Comparison of ENCODE assay signal across 6 fruit fly cellular contexts in the genomic region with DNA sequence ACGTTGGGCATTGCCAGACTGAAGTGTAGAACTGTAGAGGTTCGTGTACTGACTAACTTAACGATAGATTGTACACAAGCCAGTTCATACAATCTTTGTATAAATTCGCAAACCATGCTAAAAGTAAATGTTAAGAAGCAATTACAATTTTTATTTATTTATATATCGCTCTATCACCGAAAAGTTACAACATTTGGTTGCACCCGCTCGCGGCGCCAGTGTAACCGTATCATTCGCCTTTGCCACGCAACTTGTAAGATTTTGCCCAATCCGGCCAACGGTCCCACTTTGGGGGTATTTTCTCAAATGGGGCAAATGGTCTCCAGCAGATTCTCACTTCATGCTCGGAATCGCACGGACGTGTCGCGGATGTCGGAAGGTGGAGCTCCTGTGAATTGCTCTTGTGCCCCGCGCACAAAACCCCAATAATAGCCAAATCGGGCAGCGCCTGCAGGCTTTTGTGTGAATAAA.
TF ChIP-seq lines count a peak whose summit lies in the region.

A gene (plus strand): TSS at position 328 of the 471 bp plus-strand sequence.

- TF ChIP-seq CTCF in S2 (optimal IDR thresholded peaks at IDR 0.05; lab: Kevin White, UChicago), result peak; percentile 36 to 47
- peak; percentile 59 for TF ChIP-seq CTCF in whole organism, embryonic (GFP tag; optimal IDR thresholded peaks at IDR 0.05; lab: Kevin White, UChicago)

TF ChIP-seq in whole organism, adult, 20 proteins besides CTCF, POLR2A, EP300 and RAD21:
- no peak for TF ChIP-seq toe (GFP tag; optimal IDR thresholded peaks at IDR 0.05; lab: Kevin White, UChicago)
- no peak for TF ChIP-seq CG14711 (tag; optimal IDR thresholded peaks at IDR 0.05; lab: Kevin White, UChicago)
- peak; percentile 14 for TF ChIP-seq Mnt (GFP tag; optimal IDR thresholded peaks at IDR 0.05; lab: Kevin White, UChicago)
- peak; percentile 26 for TF ChIP-seq bab1 (GFP tag; optimal IDR thresholded peaks at IDR 0.05; lab: Kevin White, UChicago)
- TF ChIP-seq CG11617 (GFP tag; optimal IDR thresholded peaks at IDR 0.05; lab: Kevin White, UChicago), result no peak
- peak; percentile 71 for TF ChIP-seq cic (GFP tag; optimal IDR thresholded peaks at IDR 0.05; lab: Kevin White, UChicago)
- no peak for TF ChIP-seq Crg-1 (GFP tag; optimal IDR thresholded peaks at IDR 0.05; lab: Kevin White, UChicago)
- TF ChIP-seq cnc (optimal IDR thresholded peaks at IDR 0.05; lab: Kevin White, UChicago), result no peak
- no peak for TF ChIP-seq CG33017 (tag; optimal IDR thresholded peaks at IDR 0.05; lab: Kevin White, UChicago)
- TF ChIP-seq CG1620 (GFP tag; optimal IDR thresholded peaks at IDR 0.05; lab: Kevin White, UChicago), result peak; percentile 40
- no peak for TF ChIP-seq tj (GFP tag; optimal IDR thresholded peaks at IDR 0.05; lab: Kevin White, UChicago)
- TF ChIP-seq Hr96 (GFP tag; optimal IDR thresholded peaks at IDR 0.05; lab: Kevin White, UChicago), result no peak
- TF ChIP-seq CG7045 (GFP tag; optimal IDR thresholded peaks at IDR 0.05; lab: Kevin White, UChicago), result no peak
- no peak for TF ChIP-seq pad (GFP tag; optimal IDR thresholded peaks at IDR 0.05; lab: Kevin White, UChicago)

TF ChIP-seq in whole organism, embryonic, 481 proteins besides CTCF, POLR2A, EP300 and RAD21 (continues in another document):
- TF ChIP-seq gsb-n (tag; optimal IDR thresholded peaks at IDR 0.05; lab: Kevin White, UChicago) (no peak), CG2889 (GFP tag; IDR thresholded peaks at IDR 0.05; lab: Robert Waterston, UW) (no peak), wdn (GFP tag; IDR thresholded peaks at IDR 0.05; lab: Robert Waterston, UW) (0 out of 2 replicates have a peak, but pooled peaks have one; percentile 19), CG33557 (GFP tag; optimal IDR thresholded peaks at IDR 0.05; lab: Kevin White, UChicago) (no peak), trem (tag; optimal IDR thresholded peaks at IDR 0.05; lab: Kevin White, UChicago) (peak; percentile 84), toy (GFP tag; IDR thresholded peaks at IDR 0.05; lab: Robert Waterston, UW) (no peak), CG14441 (GFP tag; IDR thresholded peaks at IDR 0.05; lab: Robert Waterston, UW) (no peak), CG17802 (tag; optimal IDR thresholded peaks at IDR 0.05; lab: Kevin White, UChicago) (peak; percentile 60), ken (GFP tag; IDR thresholded peaks at IDR 0.05; lab: Robert Waterston, UW) (no peak), dimm (GFP tag; IDR thresholded peaks at IDR 0.05; lab: Robert Waterston, UW) (no peak), odd (GFP tag; optimal IDR thresholded peaks at IDR 0.05; lab: Kevin White, UChicago) (no peak), Mes4 (GFP tag; optimal IDR thresholded peaks at IDR 0.05; lab: Kevin White, UChicago) (no peak), CG9932 (GFP tag; IDR thresholded peaks at IDR 0.05; lab: Robert Waterston, UW) (no peak), CG9437 (GFP tag; optimal IDR thresholded peaks at IDR 0.05; lab: Kevin White, UChicago) (no peak), CG3838 (GFP tag; optimal IDR thresholded peaks at IDR 0.05; lab: Kevin White, UChicago) (no peak), her (GFP tag; optimal IDR thresholded peaks at IDR 0.05; lab: Kevin White, UChicago) (no peak), Dbx (GFP tag; IDR thresholded peaks at IDR 0.05; lab: Robert Waterston, UW) (peak; percentile 42; the same call in 2 of the 3 replicates), Taf1 (GFP tag; IDR thresholded peaks at IDR 0.05; lab: Robert Waterston, UW) (no peak), Nf-YC (tag; optimal IDR thresholded peaks at IDR 0.05; lab: Kevin White, UChicago) (peak; percentile 18)

TF ChIP-seq in whole organism, prepupa, 60 proteins besides CTCF, POLR2A, EP300 and RAD21:
- TF ChIP-seq Gug (GFP tag; IDR thresholded peaks at IDR 0.05; lab: Robert Waterston, UW), result 0 out of 2 replicates have a peak, but pooled peaks have one; percentile 21
- TF ChIP-seq ss (GFP tag; optimal IDR thresholded peaks at IDR 0.05; lab: Kevin White, UChicago), result peak in 1 of 2 experiments; percentile 22
- no peak for TF ChIP-seq Met (GFP tag; optimal IDR thresholded peaks at IDR 0.05; lab: Kevin White, UChicago)
- no peak for TF ChIP-seq OdsH (GFP tag; optimal IDR thresholded peaks at IDR 0.05; lab: Kevin White, UChicago)
- TF ChIP-seq vri (GFP tag; optimal IDR thresholded peaks at IDR 0.05; lab: Kevin White, UChicago), result peak; percentile 7
- peak; percentile 23 for TF ChIP-seq CG6854 (GFP tag; optimal IDR thresholded peaks at IDR 0.05; lab: Kevin White, UChicago)

TF ChIP-seq in whole organism, pupa, 21 proteins besides CTCF, POLR2A, EP300 and RAD21:
- no peak for TF ChIP-seq rn (GFP tag; IDR thresholded peaks at IDR 0.05; lab: Robert Waterston, UW)
- TF ChIP-seq D1 (tag; optimal IDR thresholded peaks at IDR 0.05; lab: Kevin White, UChicago), result no peak
- no peak for TF ChIP-seq CG8301 (tag; optimal IDR thresholded peaks at IDR 0.05; lab: Kevin White, UChicago)
- no peak for TF ChIP-seq CG17806 (tag; optimal IDR thresholded peaks at IDR 0.05; lab: Kevin White, UChicago)
- TF ChIP-seq CG34367 (tag; optimal IDR thresholded peaks at IDR 0.05; lab: Kevin White, UChicago), result peak; percentile 2
- peak; percentile 19 for TF ChIP-seq CG8159 (tag; optimal IDR thresholded peaks at IDR 0.05; lab: Kevin White, UChicago)
- TF ChIP-seq CG4496 (GFP tag; IDR thresholded peaks at IDR 0.05; lab: Robert Waterston, UW), result no peak
- TF ChIP-seq EcR (GFP tag; optimal IDR thresholded peaks at IDR 0.05; lab: Kevin White, UChicago), result no peak
- TF ChIP-seq fd96Ca (GFP tag; IDR thresholded peaks at IDR 0.05; lab: Robert Waterston, UW), result no peak
- no peak for TF ChIP-seq Snoo (tag; optimal IDR thresholded peaks at IDR 0.05; lab: Kevin White, UChicago)
- TF ChIP-seq CG12605 (GFP tag; IDR thresholded peaks at IDR 0.05; lab: Robert Waterston, UW), result peak; percentile 22; the same call in 1 of the 2 replicates
- TF ChIP-seq CG32121 (GFP tag; IDR thresholded peaks at IDR 0.05; lab: Robert Waterston, UW), result no peak
- TF ChIP-seq Pif1A (GFP tag; optimal IDR thresholded peaks at IDR 0.05; lab: Kevin White, UChicago), result no peak
- TF ChIP-seq CG9948 (tag; optimal IDR thresholded peaks at IDR 0.05; lab: Kevin White, UChicago), result no peak
- TF ChIP-seq CG10348 (GFP tag; IDR thresholded peaks at IDR 0.05; lab: Robert Waterston, UW), result no peak
- no peak for TF ChIP-seq Pif1B (GFP tag; optimal IDR thresholded peaks at IDR 0.05; lab: Kevin White, UChicago)
- no peak for TF ChIP-seq Ets98B (GFP tag; IDR thresholded peaks at IDR 0.05; lab: Robert Waterston, UW)
- no peak for TF ChIP-seq CG14655 (GFP tag; optimal IDR thresholded peaks at IDR 0.05; lab: Kevin White, UChicago)
- no peak for TF ChIP-seq CG13204 (GFP tag; optimal IDR thresholded peaks at IDR 0.05; lab: Kevin White, UChicago)
- TF ChIP-seq CG15710 (tag; optimal IDR thresholded peaks at IDR 0.05; lab: Kevin White, UChicago), result no peak

TF ChIP-seq in whole organism, wandering third instar larva, 38 proteins besides CTCF, POLR2A, EP300 and RAD21:
- TF ChIP-seq Sp1 (GFP tag; optimal IDR thresholded peaks at IDR 0.05; lab: Kevin White, UChicago) (no peak), Dif (GFP tag; optimal IDR thresholded peaks at IDR 0.05; lab: Kevin White, UChicago; ENCODE audit: partially characterized antibody) (peak; percentile 62), lola (GFP tag; optimal IDR thresholded peaks at IDR 0.05; lab: Kevin White, UChicago) (peak; percentile 4), HLH106 (tag; optimal IDR thresholded peaks at IDR 0.05; lab: Kevin White, UChicago) (no peak), foxo (GFP tag; optimal IDR thresholded peaks at IDR 0.05; lab: Kevin White, UChicago) (no peak), Myc (optimal IDR thresholded peaks at IDR 0.05; lab: Kevin White, UChicago) (peak; percentile 60), jim (GFP tag; optimal IDR thresholded peaks at IDR 0.05; lab: Kevin White, UChicago) (no peak), Hr83 (GFP tag; optimal IDR thresholded peaks at IDR 0.05; lab: Kevin White, UChicago; ENCODE audit: poor library complexity, severe bottlenecking) (peak; percentile 23), Rel (GFP tag; optimal IDR thresholded peaks at IDR 0.05; lab: Kevin White, UChicago) (no peak), Rel (tag; optimal IDR thresholded peaks at IDR 0.05; lab: Kevin White, UChicago) (peak; percentile 65), psq (GFP tag; optimal IDR thresholded peaks at IDR 0.05; lab: Kevin White, UChicago) (no peak)
